Worm (Caenorhabditis elegans) whole organism, L3 larva: ENCODE data around the gene fos-1.

ENCODE experiments used
- ZK546.5 ChIP-seq: sonication (generic microtip); optimal IDR thresholded peaks from 2 replicates; lab custom pipeline; 2017; ENCODE audit warnings: missing biosample characterization, missing genetic modification characterization
- aly-2 ChIP-seq: fragments of 150-350 bp; optimal IDR thresholded peaks from 2 replicates; lab custom pipeline; 2014; ENCODE audit warnings: missing biosample characterization, missing genetic modification characterization
- ama-1 ChIP-seq: fragments of 150-350 bp; optimal IDR thresholded peaks from 2 replicates; lab custom pipeline; 2018
- ceh-16 ChIP-seq: sonication (generic microtip); optimal IDR thresholded peaks from 2 replicates; lab custom pipeline; 2017; ENCODE audit warnings: missing biosample characterization, missing genetic modification characterization
- ceh-28 ChIP-seq: fragments of 150-350 bp; optimal IDR thresholded peaks from 2 replicates; lab custom pipeline; 2014; ENCODE audit warnings: missing biosample characterization, missing genetic modification reagents, missing genetic modification characterization
- ceh-9 ChIP-seq: sonication (generic microtip); optimal IDR thresholded peaks from 2 replicates; lab custom pipeline; 2018; ENCODE audit warnings: missing biosample characterization, missing genetic modification characterization
- daf-12 ChIP-seq: fragments of 150-350 bp; optimal IDR thresholded peaks from 2 replicates; lab custom pipeline; 2014; ENCODE audit warnings: missing biosample characterization, missing genetic modification reagents, missing genetic modification characterization
- egl-5 ChIP-seq: fragments of 150-350 bp; optimal IDR thresholded peaks from 2 replicates; lab custom pipeline; 2017; ENCODE audit warnings: missing biosample characterization, missing genetic modification reagents, missing genetic modification characterization, inconsistent platforms
- elt-1 ChIP-seq: fragments of 150-350 bp; optimal IDR thresholded peaks from 2 replicates; lab custom pipeline; 2014; ENCODE audit warnings: missing biosample characterization, missing genetic modification characterization
- elt-2 ChIP-seq: sonication (generic microtip); optimal IDR thresholded peaks from 2 replicates; lab custom pipeline; 2016; ENCODE audit warnings: missing genetic modification reagents, mild to moderate bottlenecking, missing genetic modification characterization, missing compliant biosample characterization
- eor-1 ChIP-seq, 2 experiments: fragments of 150-350 bp; optimal IDR thresholded peaks; 2 replicates each; lab custom pipeline; 2014 to 2018; ENCODE audit warnings: missing biosample characterization in 2 of 2, missing genetic modification characterization in 2 of 2
- fkh-10 ChIP-seq: sonication (generic microtip); optimal IDR thresholded peaks from 2 replicates; lab custom pipeline; 2017; ENCODE audit warnings: missing biosample characterization, missing genetic modification reagents, missing genetic modification characterization
- hmg-11 ChIP-seq: sonication (generic microtip); optimal IDR thresholded peaks from 2 replicates; lab custom pipeline; 2016; ENCODE audit warnings: missing genetic modification characterization, missing compliant biosample characterization
- jun-1 ChIP-seq: fragments of 150-350 bp; optimal IDR thresholded peaks from 2 replicates; lab custom pipeline; 2014; ENCODE audit warnings: missing biosample characterization, missing genetic modification reagents, missing genetic modification characterization
- lin-15B ChIP-seq: fragments of 150-350 bp; optimal IDR thresholded peaks from 2 replicates; lab custom pipeline; 2014; ENCODE audit warnings: missing biosample characterization, missing genetic modification characterization
- lin-39 ChIP-seq: fragments of 150-350 bp; optimal IDR thresholded peaks from 2 replicates; lab custom pipeline; 2018; ENCODE audit warnings: missing biosample characterization, missing genetic modification reagents, missing genetic modification characterization
- mdl-1 ChIP-seq: fragments of 150-350 bp; optimal IDR thresholded peaks from 2 replicates; lab custom pipeline; 2014; ENCODE audit warnings: missing biosample characterization, missing genetic modification characterization
- mml-1 ChIP-seq: fragments of 150-350 bp; sonication (generic microtip); optimal IDR thresholded peaks from 3 replicates; lab custom pipeline; 2014; ENCODE audit warnings: missing biosample characterization, missing genetic modification characterization
- nhr-12 ChIP-seq: fragments of 150-350 bp; optimal IDR thresholded peaks from 2 replicates; lab custom pipeline; 2014; ENCODE audit warnings: missing biosample characterization, missing genetic modification characterization
- nhr-23 ChIP-seq: fragments of 150-350 bp; optimal IDR thresholded peaks from 2 replicates; lab custom pipeline; 2014; ENCODE audit warnings: missing biosample characterization, missing genetic modification reagents, missing genetic modification characterization
- nhr-25 ChIP-seq: sonication (generic microtip); optimal IDR thresholded peaks from 2 replicates; lab custom pipeline; 2017; ENCODE audit warnings: missing biosample characterization, missing genetic modification characterization
- nhr-28 ChIP-seq: fragments of 150-350 bp; optimal IDR thresholded peaks from 2 replicates; lab custom pipeline; 2014; ENCODE audit warnings: missing biosample characterization, missing genetic modification characterization
- nhr-43 ChIP-seq: sonication (generic microtip); optimal IDR thresholded peaks from 2 replicates; lab custom pipeline; 2016; ENCODE audit warnings: mild to moderate bottlenecking, missing genetic modification characterization, missing compliant biosample characterization; ENCODE audit not compliant: poor library complexity, severe bottlenecking
- nhr-67 ChIP-seq: fragments of 150-350 bp; optimal IDR thresholded peaks from 2 replicates; lab custom pipeline; 2014; ENCODE audit warnings: missing biosample characterization, missing genetic modification characterization
- pha-4 ChIP-seq: fragments of 150-350 bp; optimal IDR thresholded peaks from 2 replicates; lab custom pipeline; 2014; ENCODE audit warnings: missing biosample characterization, missing genetic modification reagents, missing genetic modification characterization
- pqm-1 ChIP-seq: fragments of 150-350 bp; optimal IDR thresholded peaks from 2 replicates; lab custom pipeline; 2017; ENCODE audit warnings: missing biosample characterization, missing genetic modification characterization, inconsistent platforms
- sea-2 ChIP-seq: fragments of 150-350 bp; sonication (generic microtip); optimal IDR thresholded peaks from 4 replicates; lab custom pipeline; 2014; ENCODE audit warnings: missing biosample characterization, missing genetic modification reagents, missing genetic modification characterization
- skn-1 ChIP-seq: fragments of 150-350 bp; optimal IDR thresholded peaks from 2 replicates; lab custom pipeline; 2014; ENCODE audit warnings: missing biosample characterization, missing genetic modification characterization
- snpc-4 ChIP-seq: fragments of 150-350 bp; optimal IDR thresholded peaks from 2 replicates; lab custom pipeline; 2014; ENCODE audit warnings: missing biosample characterization, missing genetic modification characterization
- tbx-2 ChIP-seq: sonication (generic microtip); optimal IDR thresholded peaks from 2 replicates; lab custom pipeline; 2016; ENCODE audit warnings: mild to moderate bottlenecking, missing genetic modification characterization, missing compliant biosample characterization
- unc-39 ChIP-seq: sonication (generic microtip); optimal IDR thresholded peaks from 4 replicates; lab custom pipeline; 2017; ENCODE audit warnings: missing biosample characterization, missing genetic modification characterization
- unc-62 ChIP-seq: fragments of 150-350 bp; sonication (generic microtip); optimal IDR thresholded peaks from 4 replicates; lab custom pipeline; 2014; ENCODE audit warnings: missing biosample characterization, missing genetic modification reagents, missing genetic modification characterization
- zag-1 ChIP-seq: fragments of 150-350 bp; optimal IDR thresholded peaks from 2 replicates; lab custom pipeline; 2014; ENCODE audit warnings: missing biosample characterization, missing genetic modification characterization
- ztf-11 ChIP-seq: fragments of 150-350 bp; optimal IDR thresholded peaks from 2 replicates; lab custom pipeline; 2014; ENCODE audit warnings: missing biosample characterization, missing genetic modification characterization

Gene fos-1

ce11 chrV:6000368-6000802 lies 3.0 kb upstream of the fos-1 start (continued):
- peak; percentile 94 for TF ChIP-seq nhr-43
- TF ChIP-seq nhr-23 (tag; lab: Kevin White, UChicago) = peak; percentile 97
- no peak for TF ChIP-seq nhr-67 (tag; lab: Kevin White, UChicago)
- TF ChIP-seq hmg-11 = peak; percentile 97
- TF ChIP-seq sea-2 = no peak
- no peak for TF ChIP-seq fkh-10
- TF ChIP-seq ztf-11 (tag; lab: Kevin White, UChicago) = no peak
- no peak for TF ChIP-seq mml-1
- no peak for TF ChIP-seq aly-2 (tag; lab: Kevin White, UChicago)
- TF ChIP-seq ceh-28 (tag; lab: Kevin White, UChicago) = peak; percentile 94
- TF ChIP-seq snpc-4 (tag; lab: Kevin White, UChicago) = peak; percentile 61
- no peak for TF ChIP-seq ZK546.5 (tag; lab: Kevin White, UChicago)
- peak; percentile 89 for TF ChIP-seq tbx-2 (tag; lab: Kevin White, UChicago)
- peak; percentile 98 for TF ChIP-seq nhr-25 (tag; lab: Kevin White, UChicago)
- no peak for TF ChIP-seq nhr-12 (tag; lab: Kevin White, UChicago)
- TF ChIP-seq lin-15B = peak; percentile 56

ce11 chrV:6007927-6008326 lies 4.5 kb downstream of the fos-1 start:
- TF ChIP-seq pha-4 (no peak), ceh-16 (tag; lab: Kevin White, UChicago) (no peak), daf-12 (no peak), ZK546.5 (tag; lab: Kevin White, UChicago) (no peak), fkh-10 (no peak), mdl-1 (tag; lab: Kevin White, UChicago) (no peak), elt-1 (tag; lab: Kevin White, UChicago) (no peak), zag-1 (no peak), ceh-9 (no peak)

DNA sequence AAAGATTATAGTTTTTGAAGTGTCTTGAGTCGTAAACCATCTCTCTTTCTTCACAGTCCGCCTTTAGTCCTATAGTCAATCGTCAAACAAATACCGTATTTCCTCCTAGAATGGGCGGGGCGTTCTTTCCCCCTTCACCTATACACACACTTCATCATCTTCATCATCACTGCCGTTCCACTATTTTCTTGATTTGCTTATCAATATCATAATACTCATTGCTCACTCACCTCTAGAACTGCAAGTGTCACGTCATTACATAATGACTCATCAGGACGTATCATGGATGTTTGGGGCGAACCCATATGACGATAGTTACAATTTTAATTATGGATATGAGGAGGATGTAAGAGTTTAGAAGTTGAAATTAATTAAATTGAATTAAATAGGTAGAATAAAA lies 7.2 kb downstream of the fos-1 start:
- TF ChIP-seq ama-1 (lab: Kevin White, UChicago) = no peak
- TF ChIP-seq jun-1 = peak; percentile 64
- no peak for TF ChIP-seq nhr-23 (tag; lab: Kevin White, UChicago)
- no peak for TF ChIP-seq ceh-16 (tag; lab: Kevin White, UChicago)
- TF ChIP-seq mml-1 = no peak

DNA sequence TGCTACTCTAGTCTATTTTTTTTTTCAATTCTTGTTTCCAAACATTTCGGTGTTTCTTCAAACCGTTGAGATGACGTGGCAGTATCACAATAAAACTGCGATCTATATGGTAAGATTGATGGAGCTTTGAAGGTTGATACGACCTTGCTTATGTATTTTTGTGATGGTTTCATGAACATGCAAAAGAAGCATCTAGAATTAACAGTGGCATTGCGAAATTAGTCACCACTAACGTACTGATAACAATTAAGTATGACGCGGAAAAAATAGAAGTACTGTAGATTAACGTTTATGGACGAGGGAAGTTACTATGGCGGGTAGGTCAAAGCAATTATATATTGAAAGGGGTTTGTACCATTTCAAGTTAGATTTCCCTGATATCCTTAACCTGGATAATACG lies 9.0 kb downstream of the fos-1 start:
- no peak for TF ChIP-seq unc-39 (tag; lab: Kevin White, UChicago)
- TF ChIP-seq elt-2 (tag; lab: Kevin White, UChicago) = peak; percentile 45
- TF ChIP-seq pqm-1 = peak; percentile 32
- TF ChIP-seq unc-62 (GFP tag; lab: Kevin White, UChicago) = no peak
- TF ChIP-seq, all 47 proteins: peak for 2

ce11 chrV:6015546-6016089 lies 12.2 kb downstream of the fos-1 start:
- TF ChIP-seq elt-2 (tag; lab: Kevin White, UChicago) (no peak), elt-1 (tag; lab: Kevin White, UChicago) (no peak), nhr-23 (tag; lab: Kevin White, UChicago) (no peak), skn-1 (tag; lab: Kevin White, UChicago) (no peak), ceh-28 (tag; lab: Kevin White, UChicago) (no peak), pqm-1 (no peak), tbx-2 (tag; lab: Kevin White, UChicago) (no peak), nhr-43 (no peak), lin-39 (tag; lab: Kevin White, UChicago) (no peak), egl-5 (no peak), zag-1 (no peak), eor-1 (tag; optimal IDR thresholded peaks at IDR 0.05; lab: Kevin White, UChicago) (no peak), hmg-11 (no peak), sea-2 (no peak), nhr-28 (tag; lab: Kevin White, UChicago) (no peak), pha-4 (no peak), nhr-67 (tag; lab: Kevin White, UChicago) (no peak), aly-2 (tag; lab: Kevin White, UChicago) (no peak)
- TF ChIP-seq, all 47 proteins: peak for 0
